Fruit fly (Drosophila melanogaster) whole organism, prepupa: ENCODE measurements around the gene CG34393.

ENCODE experiments used
- CG11902 ChIP-seq: fragments of 200-800 bp; sonication (Bioruptor generic); optimal IDR thresholded peaks from 3 replicates; lab custom pipeline; 2016; ENCODE audit warnings: missing biosample characterization, missing genetic modification characterization
- CG15336 ChIP-seq: fragments of 200-800 bp; sonication (Bioruptor generic); IDR thresholded peaks from 2 replicates; pipeline ENCODE4 v1.3.6; 2022; ENCODE audit warnings: missing biosample characterization, missing genetic modification characterization
- CG31627 ChIP-seq: fragments of 200-800 bp; sonication (Bioruptor generic); optimal IDR thresholded peaks from 3 replicates; lab custom pipeline; 2016; ENCODE audit warnings: missing biosample characterization, missing genetic modification characterization
- CG7368 ChIP-seq: fragments of 200-800 bp; sonication (Bioruptor generic); optimal IDR thresholded peaks from 3 replicates; lab custom pipeline; 2016; ENCODE audit warnings: missing biosample characterization, missing genetic modification characterization
- CG8319 ChIP-seq: fragments of 200-800 bp; sonication (Bioruptor generic); optimal IDR thresholded peaks from 3 replicates; lab custom pipeline; 2016; ENCODE audit warnings: missing biosample characterization, missing genetic modification characterization
- Hr4 ChIP-seq: fragments of 200-800 bp; sonication (Bioruptor generic); optimal IDR thresholded peaks from 3 replicates; lab custom pipeline; 2016; ENCODE audit warnings: missing biosample characterization, missing genetic modification characterization
- dsx ChIP-seq: fragments of 200-800 bp; optimal IDR thresholded peaks from 3 replicates; lab custom pipeline; 2019; ENCODE audit warnings: missing biosample characterization, mild to moderate bottlenecking, missing genetic modification characterization, moderate library complexity; ENCODE audit not compliant: poor library complexity, severe bottlenecking
- vri ChIP-seq: fragments of 200-800 bp; sonication (Bioruptor generic); optimal IDR thresholded peaks from 3 replicates; lab custom pipeline; 2016; ENCODE audit warnings: missing biosample characterization, mild to moderate bottlenecking, missing genetic modification characterization

dm6 chr2L:3228694-3229093 lies 28.4 kb upstream of the CG34393 start:
- TF ChIP-seq CG7368 = no peak
- no peak for TF ChIP-seq CG8319 (GFP tag; lab: Kevin White, UChicago)
- no peak for TF ChIP-seq Hr4 (GFP tag; lab: Kevin White, UChicago)
- TF ChIP-seq CG31627 (GFP tag; lab: Kevin White, UChicago) = no peak
- TF ChIP-seq dsx (GFP tag; lab: Kevin White, UChicago) = no peak
- TF ChIP-seq CG11902 (GFP tag; lab: Kevin White, UChicago) = no peak
- TF ChIP-seq vri (GFP tag; lab: Kevin White, UChicago) = no peak
- TF ChIP-seq CG15336 (GFP tag; lab: Robert Waterston, UW) = no peak
